Fruit fly (Drosophila melanogaster) whole organism, pupa: ENCODE results near the gene CG1806.

Experiments used
- CG10348 ChIP-seq: fragments of 200-800 bp; sonication (Bioruptor generic); IDR thresholded peaks from 2 replicates; pipeline ENCODE4 v1.3.6; 2022; ENCODE audit warnings: missing biosample characterization, missing genetic modification characterization
- CG14655 ChIP-seq: fragments of 200-800 bp; sonication (Bioruptor generic); optimal IDR thresholded peaks from 3 replicates; lab custom pipeline; 2017; ENCODE audit warnings: mild to moderate bottlenecking, missing biosample characterization, missing genetic modification reagents, missing genetic modification characterization
- CG34367 ChIP-seq: fragments of 200-800 bp; sonication (Bioruptor generic); optimal IDR thresholded peaks from 2 replicates; lab custom pipeline; 2018; ENCODE audit warnings: missing biosample characterization, mild to moderate bottlenecking, missing genetic modification characterization
- CG8159 ChIP-seq: fragments of 200-800 bp; sonication (Bioruptor generic); optimal IDR thresholded peaks from 3 replicates; lab custom pipeline; 2018; ENCODE audit warnings: missing biosample characterization, mild to moderate bottlenecking, missing genetic modification characterization, moderate library complexity
- CG8301 ChIP-seq: fragments of 200-800 bp; sonication (Bioruptor generic); optimal IDR thresholded peaks from 2 replicates; lab custom pipeline; 2018; ENCODE audit warnings: missing biosample characterization, mild to moderate bottlenecking, missing genetic modification characterization
- Ets98B ChIP-seq: fragments of 200-800 bp; sonication (Bioruptor generic); IDR thresholded peaks from 2 replicates; pipeline ENCODE4 v1.3.6; 2022; ENCODE audit warnings: missing biosample characterization, missing genetic modification characterization
- Pif1A ChIP-seq: fragments of 200-800 bp; sonication (Bioruptor generic); optimal IDR thresholded peaks from 3 replicates; lab custom pipeline; 2016; ENCODE audit warnings: missing biosample characterization, missing genetic modification characterization
- Snoo ChIP-seq: fragments of 200-800 bp; sonication (Bioruptor generic); optimal IDR thresholded peaks from 3 replicates; lab custom pipeline; 2017; ENCODE audit warnings: missing biosample characterization, mild to moderate bottlenecking, missing genetic modification characterization, inconsistent platforms
- rn ChIP-seq: fragments of 200-800 bp; sonication (Bioruptor generic); IDR thresholded peaks from 2 replicates; pipeline ENCODE4 v1.3.6; 2022; ENCODE audit warnings: missing biosample characterization, missing genetic modification characterization

DNA sequence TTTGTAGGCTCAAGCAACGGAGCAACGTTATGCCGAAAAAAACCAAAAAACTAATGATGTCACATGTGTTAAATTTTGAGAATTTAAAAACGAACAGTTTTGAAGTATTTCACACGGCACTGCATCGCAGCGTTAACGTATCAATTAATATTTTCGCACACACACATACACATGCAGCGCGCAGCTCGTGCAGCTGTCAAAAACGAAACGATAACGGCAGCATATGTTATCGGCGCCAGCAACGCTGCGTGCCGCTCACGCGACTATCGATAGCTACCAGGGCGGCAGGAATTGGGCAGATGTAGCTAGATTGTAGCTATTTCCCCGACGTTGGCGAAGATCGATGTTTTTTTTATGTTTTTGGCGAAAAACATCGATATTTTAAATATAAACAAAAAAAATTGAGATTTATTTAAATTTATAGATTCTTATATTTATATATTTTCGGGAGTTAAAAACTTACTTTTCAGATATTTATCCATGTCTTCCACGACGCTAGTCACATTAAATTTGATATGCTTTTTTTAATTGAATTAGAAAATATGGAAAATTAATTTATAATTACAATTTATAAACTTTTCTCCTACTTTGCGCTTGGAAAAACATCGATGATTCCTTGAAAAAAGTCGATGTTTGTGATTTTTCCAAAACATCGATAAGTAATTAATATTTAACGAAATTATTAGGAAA, 22.0 kb downstream of the CG1806 start, which contains the start of gene Usp7:
- TF ChIP-seq CG10348 (GFP tag; lab: Robert Waterston, UW): no peak
- TF ChIP-seq CG14655 (GFP tag; lab: Kevin White, UChicago): no peak
- no peak for TF ChIP-seq Pif1A (GFP tag; lab: Kevin White, UChicago)
- no peak for TF ChIP-seq Snoo
- peak; percentile 22; the same call in 1 of the 2 replicates for TF ChIP-seq Ets98B (GFP tag; lab: Robert Waterston, UW)
- no peak for TF ChIP-seq CG8301 (tag; lab: Kevin White, UChicago)
- no peak for TF ChIP-seq CG34367 (tag; lab: Kevin White, UChicago)
- no peak for TF ChIP-seq rn (GFP tag; lab: Robert Waterston, UW)
- no peak for TF ChIP-seq CG8159 (tag; lab: Kevin White, UChicago)
